Worm (Caenorhabditis elegans): ENCODE results near the gene srg-39.

- TF ChIP-seq flt-1 (GFP tag; IDR thresholded peaks at IDR 0.05) = no peak
- no peak for TF ChIP-seq B0310.2 (tag; optimal IDR thresholded peaks at IDR 0.05)
- TF ChIP-seq F13C5.2 (tag; optimal IDR thresholded peaks at IDR 0.05) = no peak
- TF ChIP-seq ceh-36 (tag; optimal IDR thresholded peaks at IDR 0.05) = no peak
- no peak for TF ChIP-seq ama-1 (optimal IDR thresholded peaks at IDR 0.05)
- no peak for TF ChIP-seq aly-1 (tag; optimal IDR thresholded peaks at IDR 0.05)
- TF ChIP-seq hnd-1 (tag; optimal IDR thresholded peaks at IDR 0.05) = no peak
- no peak for TF ChIP-seq scrt-1 (GFP tag; IDR thresholded peaks at IDR 0.05)
- no peak for TF ChIP-seq hmbx-1 (tag; optimal IDR thresholded peaks at IDR 0.05)
- no peak for TF ChIP-seq tbx-11 (GFP tag; IDR thresholded peaks at IDR 0.05)
- TF ChIP-seq ets-7 (tag; optimal IDR thresholded peaks at IDR 0.05) = no peak
- TF ChIP-seq hmg-4 (GFP tag; optimal IDR thresholded peaks at IDR 0.05) = no peak
These were observed 7.5 kb downstream of the srg-39 start, which contains the start of gene C06H2.7 for ce11 chrV:11144694-11145093.

All from whole organism, early embryonic.